Worm (Caenorhabditis elegans): ENCODE measurements around the gene R10H10.4.

- TF ChIP-seq ama-1 (optimal IDR thresholded peaks at IDR 0.05) (no peak), hmbx-1 (tag; optimal IDR thresholded peaks at IDR 0.05) (no peak), pes-1 (GFP tag; IDR thresholded peaks at IDR 0.05) (no peak), hmg-4 (GFP tag; optimal IDR thresholded peaks at IDR 0.05) (no peak), sea-1 (GFP tag; conservative IDR thresholded peaks at IDR 0.05) (no peak), F13C5.2 (tag; optimal IDR thresholded peaks at IDR 0.05) (no peak), B0310.2 (tag; optimal IDR thresholded peaks at IDR 0.05) (no peak), ets-7 (tag; optimal IDR thresholded peaks at IDR 0.05) (no peak), tbx-11 (GFP tag; IDR thresholded peaks at IDR 0.05) (no peak), hnd-1 (tag; optimal IDR thresholded peaks at IDR 0.05) (no peak), flt-1 (GFP tag; IDR thresholded peaks at IDR 0.05) (no peak), scrt-1 (GFP tag; IDR thresholded peaks at IDR 0.05) (no peak), tra-4 (tag; optimal IDR thresholded peaks at IDR 0.05) (no peak), ceh-13 (GFP tag; optimal IDR thresholded peaks at IDR 0.05) (no peak)
These were observed at the start of gene R10H10.4 for ce11 chrIV:10394858-10395257.

All from whole organism, early embryonic.